Worm (Caenorhabditis elegans) whole organism, midembryonic: ENCODE data around the gene F59H6.14.
"Not testable (repeated sequence)": the region's sequence is repeated elsewhere in the genome, so short reads cannot be mapped to it uniquely, and the experiment has no call there.

Experiments
- T22C8.4 ChIP-seq: fragments of 200-800 bp; sonication (Bioruptor generic); IDR thresholded peaks from 2 replicates; pipeline ENCODE4 v1.3.6; 2022; ENCODE audit warnings: missing genetic modification characterization, missing compliant biosample characterization
- cog-1 ChIP-seq: sonication (generic microtip); optimal IDR thresholded peaks from 2 replicates; lab custom pipeline; 2016; ENCODE audit warnings: missing genetic modification characterization, missing compliant biosample characterization
- flt-1 ChIP-seq: fragments of 200-800 bp; sonication (Bioruptor generic); IDR thresholded peaks from 2 replicates; pipeline ENCODE4 v1.3.6; 2022; ENCODE audit warnings: missing genetic modification characterization, missing compliant biosample characterization
- klf-2 ChIP-seq: fragments of 200-800 bp; sonication (Bioruptor generic); conservative IDR thresholded peaks from 2 replicates; pipeline ENCODE4 v1.3.6; 2022; ENCODE audit warnings: missing genetic modification reagents, missing genetic modification characterization, missing compliant biosample characterization
- med-1 ChIP-seq: sonication (generic microtip); optimal IDR thresholded peaks from 2 replicates; lab custom pipeline; 2017; ENCODE audit warnings: missing genetic modification characterization, mild to moderate bottlenecking, missing compliant biosample characterization, antibody characterized with exemption, missing genetic modification reagents; ENCODE audit not compliant: insufficient read depth
- ref-1 ChIP-seq: fragments of 200-800 bp; sonication (Bioruptor generic); conservative IDR thresholded peaks from 2 replicates; pipeline ENCODE4 v1.3.6; 2022; ENCODE audit warnings: missing genetic modification reagents, missing genetic modification characterization, missing compliant biosample characterization
- tab-1 ChIP-seq: fragments of 200-800 bp; sonication (Bioruptor generic); IDR thresholded peaks from 2 replicates; pipeline ENCODE4 v1.3.6; 2022; ENCODE audit warnings: missing genetic modification characterization, missing compliant biosample characterization
- ztf-23 ChIP-seq: fragments of 200-800 bp; sonication (Bioruptor generic); IDR thresholded peaks from 2 replicates; pipeline ENCODE4 v1.3.6; 2022; ENCODE audit warnings: missing genetic modification reagents, missing genetic modification characterization, missing compliant biosample characterization
- ztf-29 ChIP-seq: fragments of 200-800 bp; sonication (Bioruptor generic); IDR thresholded peaks from 2 replicates; pipeline ENCODE4 v1.3.6; 2022; ENCODE audit warnings: missing genetic modification reagents, missing genetic modification characterization, missing compliant biosample characterization

Gene F59H6.14

DNA sequence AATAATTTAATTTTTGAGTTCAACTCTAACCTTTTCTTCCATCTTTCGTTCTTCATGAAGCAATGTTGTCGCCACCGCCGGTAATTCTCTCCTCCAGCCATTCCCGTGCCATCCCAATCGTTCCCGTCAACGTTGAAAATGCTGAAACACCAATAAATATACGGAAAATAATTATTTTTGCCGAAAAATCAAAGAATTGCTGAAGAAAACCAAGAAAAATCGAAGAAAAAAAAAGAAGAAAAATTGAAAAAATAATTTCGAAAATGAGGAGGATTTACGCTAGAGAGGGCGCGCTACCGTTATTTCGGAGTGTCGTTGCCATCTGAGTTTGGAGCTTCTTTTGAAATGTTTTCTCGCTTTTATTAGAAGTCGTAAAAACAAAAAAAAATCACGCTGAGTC, 9.9 kb upstream of the F59H6.14 start, which contains the start of gene cya-2:
Gene cya-2 (minus strand): TSS at position 101 of the 400 bp plus-strand sequence.
- not testable (repeated sequence) for TF ChIP-seq ztf-23; cog-1 (tag; lab: Kevin White, UChicago); ref-1 (GFP tag; lab: Robert Waterston, UW)

DNA sequence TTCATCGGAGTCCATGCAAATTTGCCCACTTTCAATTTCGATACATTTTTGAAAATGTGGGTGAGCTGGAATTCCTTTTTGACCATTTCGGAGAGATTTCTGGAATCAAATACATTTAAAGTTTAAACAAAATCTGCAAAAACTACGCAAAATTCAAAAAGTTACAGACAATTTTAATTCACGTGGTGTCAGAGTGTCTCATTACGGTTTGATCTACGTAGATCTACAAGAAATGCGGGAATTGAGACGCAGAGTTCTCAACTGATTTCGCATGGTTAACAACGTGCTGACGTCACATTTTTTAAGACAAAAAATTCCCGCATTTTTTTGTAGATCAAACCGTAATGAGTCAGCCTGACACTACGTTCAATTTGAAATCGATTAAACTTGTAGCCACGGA, 6.9 kb upstream of the F59H6.14 start, which contains the start of gene bath-21:
Gene bath-21 (minus strand): TSS at position 101 of the 400 bp plus-strand sequence.
- TF ChIP-seq klf-2, result no peak
- TF ChIP-seq med-1 (GFP tag; lab: Kevin White, UChicago), result no peak
- no peak for TF ChIP-seq T22C8.4 (GFP tag; lab: Robert Waterston, UW)
- TF ChIP-seq flt-1 (GFP tag; lab: Robert Waterston, UW), result no peak
- no peak for TF ChIP-seq ref-1 (GFP tag; lab: Robert Waterston, UW)
- no peak for TF ChIP-seq ztf-29 (GFP tag; lab: Robert Waterston, UW)
- no peak for TF ChIP-seq cog-1 (tag; lab: Kevin White, UChicago)
- no peak for TF ChIP-seq ztf-23
- no peak for TF ChIP-seq tab-1 (GFP tag; lab: Robert Waterston, UW)

DNA sequence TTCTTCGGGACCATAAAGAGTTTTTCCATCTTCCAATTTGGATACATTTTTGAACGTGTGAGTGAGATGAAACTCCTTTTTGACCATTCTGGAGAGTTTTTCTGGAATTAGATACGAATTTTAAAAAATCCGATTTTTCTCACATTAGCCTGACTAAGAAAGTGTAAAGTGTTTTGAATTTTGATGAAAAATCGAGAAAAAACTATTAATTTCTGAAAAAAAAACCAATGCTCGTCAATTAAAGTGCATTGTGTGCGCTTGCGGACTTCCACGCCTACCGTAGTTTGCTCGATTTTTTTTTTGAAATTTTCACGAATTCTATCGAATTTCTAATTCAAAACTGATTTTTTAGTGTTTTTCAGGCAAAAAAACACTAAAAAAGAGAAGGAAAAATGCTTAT, 4.7 kb upstream of the F59H6.14 start, which contains the start of gene bath-1:
Gene bath-1 (minus strand): TSS at position 101 of the 400 bp plus-strand sequence.
- TF ChIP-seq med-1 (GFP tag; lab: Kevin White, UChicago), result no peak
- TF ChIP-seq ztf-23, result no peak
- no peak for TF ChIP-seq cog-1 (tag; lab: Kevin White, UChicago)
- TF ChIP-seq T22C8.4 (GFP tag; lab: Robert Waterston, UW), result no peak
- TF ChIP-seq klf-2, result no peak
- no peak for TF ChIP-seq flt-1 (GFP tag; lab: Robert Waterston, UW)
- no peak for TF ChIP-seq ztf-29 (GFP tag; lab: Robert Waterston, UW)
- TF ChIP-seq ref-1 (GFP tag; lab: Robert Waterston, UW), result no peak
- TF ChIP-seq tab-1 (GFP tag; lab: Robert Waterston, UW), result no peak

DNA sequence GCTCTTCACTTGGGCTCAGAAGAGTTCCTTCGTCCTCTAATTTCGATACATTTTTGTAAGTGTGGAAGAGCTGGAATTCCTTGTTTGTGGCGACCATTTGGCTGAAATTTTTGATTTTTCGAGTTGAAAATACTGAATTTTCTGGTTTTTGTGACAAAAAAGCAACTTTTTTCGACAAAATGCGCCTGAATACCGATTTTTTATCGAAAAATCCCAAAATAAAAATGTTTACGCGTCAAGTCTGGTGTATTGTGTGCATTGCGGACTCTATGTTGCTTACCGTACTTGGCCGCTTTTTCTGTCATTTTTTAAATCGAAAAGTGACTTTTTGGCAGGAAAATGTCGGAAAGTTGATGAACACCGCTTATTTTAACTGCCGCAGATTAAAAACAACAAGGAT, 3.0 kb upstream of the F59H6.14 start, which contains the start of gene bath-3:
Gene bath-3 (minus strand): TSS at position 101 of the 400 bp plus-strand sequence.
- TF ChIP-seq cog-1 (tag; lab: Kevin White, UChicago), result no peak
- TF ChIP-seq tab-1 (GFP tag; lab: Robert Waterston, UW), result no peak
- TF ChIP-seq T22C8.4 (GFP tag; lab: Robert Waterston, UW), result no peak

DNA sequence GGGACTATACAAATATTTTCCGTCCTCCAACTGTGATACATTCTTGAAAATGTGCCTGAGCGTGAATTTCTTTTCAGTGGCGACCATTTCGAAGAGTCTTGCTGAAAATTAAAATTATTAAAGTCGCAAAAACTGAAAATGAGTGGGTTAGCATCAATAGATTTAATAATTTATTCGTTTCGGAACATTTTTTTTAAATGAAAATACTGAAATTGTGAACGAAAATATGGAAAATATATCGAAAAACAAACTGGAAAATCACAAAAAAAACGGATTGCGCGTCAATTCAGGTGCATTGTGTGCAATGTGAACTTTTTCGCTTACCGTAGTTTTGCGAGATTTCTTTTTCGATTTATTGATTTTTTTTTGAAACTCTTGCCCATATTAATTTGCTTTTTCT, 1.5 kb upstream of the F59H6.14 start, which contains the start of gene bath-5:
Gene bath-5 (minus strand): TSS at position 101 of the 400 bp plus-strand sequence.
- TF ChIP-seq klf-2, result no peak
- no peak for TF ChIP-seq cog-1 (tag; lab: Kevin White, UChicago)
- no peak for TF ChIP-seq flt-1 (GFP tag; lab: Robert Waterston, UW)
- no peak for TF ChIP-seq ztf-23
- no peak for TF ChIP-seq ztf-29 (GFP tag; lab: Robert Waterston, UW)
- TF ChIP-seq tab-1 (GFP tag; lab: Robert Waterston, UW), result no peak
- no peak for TF ChIP-seq ref-1 (GFP tag; lab: Robert Waterston, UW)
- no peak for TF ChIP-seq med-1 (GFP tag; lab: Kevin White, UChicago)
- no peak for TF ChIP-seq T22C8.4 (GFP tag; lab: Robert Waterston, UW)

DNA sequence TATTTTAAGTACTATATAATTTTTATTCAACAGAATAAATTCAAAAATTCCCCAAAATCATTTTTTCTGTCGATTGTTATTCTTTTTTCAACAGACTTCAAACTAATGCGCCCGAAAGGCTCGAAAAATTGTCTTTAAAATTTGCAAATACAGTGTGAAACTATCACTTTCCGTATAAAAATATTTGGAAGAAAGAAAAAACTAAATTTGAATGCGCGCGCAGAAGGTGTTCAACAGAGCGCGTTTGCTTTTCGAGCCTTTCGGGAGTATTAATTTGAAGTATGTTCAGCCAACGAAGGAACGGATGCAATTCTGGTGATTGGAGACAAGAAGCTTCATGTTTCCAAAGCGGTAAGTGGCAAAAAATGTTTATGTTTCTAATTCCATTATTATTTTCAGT, 1.1 kb upstream of the F59H6.14 start, which contains the start of gene btb-4:
Gene btb-4 (plus strand): TSS at position 35 of the 400 bp plus-strand sequence.
- TF ChIP-seq tab-1 (GFP tag; lab: Robert Waterston, UW); ztf-23; ref-1 (GFP tag; lab: Robert Waterston, UW): not testable (repeated sequence)

DNA sequence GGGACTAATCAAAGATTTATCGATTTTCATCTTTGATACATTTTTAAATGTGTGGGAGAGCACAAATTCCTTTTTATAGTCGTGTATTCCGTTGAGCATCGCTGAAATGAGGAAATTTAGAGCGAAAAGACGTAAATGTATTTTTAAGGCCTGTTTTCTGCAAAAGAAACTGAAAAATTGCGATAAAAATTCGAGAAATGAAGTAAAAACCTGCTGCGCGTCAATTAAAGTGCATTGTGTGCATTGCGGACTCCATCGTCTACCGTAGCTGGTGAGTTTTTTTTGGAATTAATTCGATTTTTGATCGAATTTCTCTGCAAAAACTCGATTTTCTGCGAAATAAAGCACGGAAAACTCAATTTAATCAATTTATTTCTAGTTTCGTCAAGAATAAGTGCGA, 5.9 kb downstream of the F59H6.14 start, which contains the start of gene bath-19:
Gene bath-19 (minus strand): TSS at position 101 of the 400 bp plus-strand sequence.
- TF ChIP-seq ref-1 (GFP tag; lab: Robert Waterston, UW) (no peak), cog-1 (tag; lab: Kevin White, UChicago) (no peak), med-1 (GFP tag; lab: Kevin White, UChicago) (no peak), T22C8.4 (GFP tag; lab: Robert Waterston, UW) (no peak), klf-2 (no peak), tab-1 (GFP tag; lab: Robert Waterston, UW) (no peak), ztf-29 (GFP tag; lab: Robert Waterston, UW) (no peak), ztf-23 (no peak), flt-1 (GFP tag; lab: Robert Waterston, UW) (no peak)

DNA sequence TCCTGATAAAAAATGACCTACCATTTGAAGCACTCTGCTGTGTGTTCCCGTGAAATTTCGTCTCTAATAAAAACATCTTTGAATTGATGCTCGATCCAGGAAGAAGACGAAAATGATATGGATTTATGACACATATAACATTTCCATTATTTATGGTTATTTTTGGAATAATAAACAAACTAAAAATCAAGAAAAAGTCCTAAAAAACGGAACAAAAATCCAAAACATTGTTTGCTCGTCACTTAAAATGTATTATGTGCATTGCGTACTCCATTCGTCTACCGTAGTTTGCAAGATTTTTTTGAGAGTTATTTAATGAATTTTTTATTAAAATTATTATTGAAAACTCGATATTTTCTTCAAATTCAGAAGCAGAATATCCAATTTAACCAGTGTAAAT, 9.1 kb downstream of the F59H6.14 start, which contains the start of gene bath-20:
Gene bath-20 (minus strand): TSS at position 101 of the 400 bp plus-strand sequence.
- no peak for TF ChIP-seq ref-1 (GFP tag; lab: Robert Waterston, UW)
- TF ChIP-seq klf-2, result no peak
- no peak for TF ChIP-seq cog-1 (tag; lab: Kevin White, UChicago)
- TF ChIP-seq med-1 (GFP tag; lab: Kevin White, UChicago), result no peak
- no peak for TF ChIP-seq ztf-29 (GFP tag; lab: Robert Waterston, UW)
- no peak for TF ChIP-seq flt-1 (GFP tag; lab: Robert Waterston, UW)
- no peak for TF ChIP-seq T22C8.4 (GFP tag; lab: Robert Waterston, UW)
- TF ChIP-seq tab-1 (GFP tag; lab: Robert Waterston, UW), result no peak

DNA sequence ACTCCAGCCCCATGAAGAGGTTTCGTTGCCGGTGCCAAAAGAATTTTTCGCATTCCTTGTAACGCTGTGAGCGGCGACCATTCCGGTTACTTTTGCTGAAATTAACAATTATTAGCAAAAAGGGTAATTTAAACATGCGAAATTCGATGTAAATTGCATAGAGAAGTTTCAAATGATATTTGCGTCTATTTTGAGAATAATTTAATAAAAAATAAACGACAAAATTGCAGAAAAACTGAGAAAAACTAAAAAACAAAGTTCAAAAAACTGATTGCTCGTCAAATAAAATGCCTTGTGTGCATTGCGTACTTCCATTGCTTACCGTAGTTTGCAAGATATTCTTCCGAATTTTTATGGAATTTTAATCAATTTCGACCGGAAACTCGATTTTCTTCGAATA, 12.1 kb downstream of the F59H6.14 start, which contains the start of gene bath-24:
Gene bath-24 (minus strand): TSS at position 101 of the 400 bp plus-strand sequence.
- TF ChIP-seq cog-1 (tag; lab: Kevin White, UChicago), result no peak
- no peak for TF ChIP-seq klf-2
- no peak for TF ChIP-seq ztf-23
- TF ChIP-seq flt-1 (GFP tag; lab: Robert Waterston, UW), result no peak
- TF ChIP-seq ref-1 (GFP tag; lab: Robert Waterston, UW), result no peak
- no peak for TF ChIP-seq tab-1 (GFP tag; lab: Robert Waterston, UW)
- no peak for TF ChIP-seq ztf-29 (GFP tag; lab: Robert Waterston, UW)
- TF ChIP-seq med-1 (GFP tag; lab: Kevin White, UChicago), result no peak
- no peak for TF ChIP-seq T22C8.4 (GFP tag; lab: Robert Waterston, UW)
